Worm (Caenorhabditis elegans) whole organism, L1 larva: ENCODE results near the gene eif-2D.
A peak's percentile ranks its signal among the peaks of the same experiment; 100 is the strongest.

Experiments
- C04F5.9 ChIP-seq: sonication (generic microtip); optimal IDR thresholded peaks from 2 replicates; lab custom pipeline; 2016; ENCODE audit warnings: missing genetic modification characterization, missing compliant biosample characterization
- C34B4.2 ChIP-seq: sonication (generic microtip); optimal IDR thresholded peaks from 2 replicates; lab custom pipeline; 2017; ENCODE audit warnings: mild to moderate bottlenecking, missing genetic modification characterization, missing compliant biosample characterization
- F16B12.6 ChIP-seq: fragments of 150-350 bp; optimal IDR thresholded peaks from 2 replicates; lab custom pipeline; 2014; ENCODE audit warnings: missing biosample characterization, missing genetic modification characterization
- aha-1 ChIP-seq: fragments of 150-350 bp; optimal IDR thresholded peaks from 2 replicates; lab custom pipeline; 2014; ENCODE audit warnings: missing biosample characterization, missing genetic modification characterization
- alr-1 ChIP-seq: fragments of 200-800 bp; sonication (Bioruptor generic); optimal IDR thresholded peaks from 2 replicates; lab custom pipeline; 2018; ENCODE audit warnings: borderline replicate concordance, mild to moderate bottlenecking, missing genetic modification characterization, missing compliant biosample characterization
- aly-2 ChIP-seq: fragments of 150-350 bp; optimal IDR thresholded peaks from 2 replicates; lab custom pipeline; 2014; ENCODE audit warnings: missing biosample characterization, missing genetic modification characterization
- ama-1 ChIP-seq: fragments of 150-350 bp; optimal IDR thresholded peaks from 2 replicates; lab custom pipeline; 2014
- blmp-1 ChIP-seq: fragments of 150-350 bp; optimal IDR thresholded peaks from 2 replicates; lab custom pipeline; 2014; ENCODE audit warnings: missing biosample characterization, missing genetic modification characterization
- ceh-63 ChIP-seq: fragments of 200-800 bp; sonication (Bioruptor generic); optimal IDR thresholded peaks from 2 replicates; lab custom pipeline; 2018; ENCODE audit warnings: mild to moderate bottlenecking, missing genetic modification characterization, missing compliant biosample characterization
- dpl-1 ChIP-seq, 3 experiments: fragments of 150-350 bp in 2 of 3; sonication (generic microtip) in 1 of 3; optimal IDR thresholded peaks; 2 replicates each; lab custom pipeline; 2014 to 2017; ENCODE audit warnings: missing biosample characterization in 3 of 3, missing genetic modification characterization in 3 of 3, missing genetic modification reagents in 3 of 3
- dsc-1 ChIP-seq: sonication (generic microtip); optimal IDR thresholded peaks from 2 replicates; lab custom pipeline; 2016; ENCODE audit warnings: mild to moderate bottlenecking, missing genetic modification characterization, missing compliant biosample characterization
- efl-3 ChIP-seq: fragments of 200-800 bp; sonication (Bioruptor generic); optimal IDR thresholded peaks from 2 replicates; lab custom pipeline; 2018; ENCODE audit warnings: mild to moderate bottlenecking, missing genetic modification characterization, missing compliant biosample characterization
- egl-27 ChIP-seq, 2 experiments: fragments of 150-350 bp in 1 of 2; sonication (generic microtip); optimal IDR thresholded peaks; 3 replicates each; lab custom pipeline; 2017 to 2018; ENCODE audit warnings: missing biosample characterization in 2 of 2, missing genetic modification characterization in 2 of 2, missing genetic modification reagents in 2 of 2
- elt-2 ChIP-seq: sonication (generic microtip); optimal IDR thresholded peaks from 2 replicates; lab custom pipeline; 2016; ENCODE audit warnings: missing genetic modification characterization, mild to moderate bottlenecking, inconsistent platforms, missing compliant biosample characterization, missing genetic modification reagents
- elt-3 ChIP-seq, 6 experiments: fragments of 150-350 bp in 1 of 6; sonication (generic microtip); optimal IDR thresholded peaks; 2 replicates each; lab custom pipeline; 2017 to 2018; ENCODE audit warnings: missing biosample characterization in 6 of 6, missing genetic modification characterization in 6 of 6, inconsistent platforms in 1 of 6
- ets-5 ChIP-seq: fragments of 200-800 bp; sonication (Bioruptor generic); IDR thresholded peaks from 2 replicates; pipeline ENCODE4 v1.3.6; 2022; ENCODE audit warnings: missing genetic modification characterization, missing compliant biosample characterization
- fkh-10 ChIP-seq: sonication (generic microtip); optimal IDR thresholded peaks from 2 replicates; lab custom pipeline; 2017; ENCODE audit warnings: missing biosample characterization, missing genetic modification reagents, missing genetic modification characterization
- fkh-8 ChIP-seq: sonication (generic microtip); optimal IDR thresholded peaks from 2 replicates; lab custom pipeline; 2016; ENCODE audit warnings: mild to moderate bottlenecking, missing genetic modification characterization, missing compliant biosample characterization
- fos-1 ChIP-seq: fragments of 150-350 bp; optimal IDR thresholded peaks from 2 replicates; lab custom pipeline; 2014; ENCODE audit warnings: missing biosample characterization, missing genetic modification characterization
- grh-1 ChIP-seq: fragments of 200-800 bp; sonication (Bioruptor generic); IDR thresholded peaks from 2 replicates; pipeline ENCODE4 v1.3.6; 2022; ENCODE audit warnings: missing genetic modification reagents, missing genetic modification characterization, missing compliant biosample characterization
- hlh-17 ChIP-seq: fragments of 200-800 bp; sonication (Bioruptor generic); optimal IDR thresholded peaks from 2 replicates; lab custom pipeline; 2018; ENCODE audit warnings: missing genetic modification characterization, mild to moderate bottlenecking, missing compliant biosample characterization, moderate library complexity, borderline replicate concordance
- hlh-4 ChIP-seq: sonication (generic microtip); optimal IDR thresholded peaks from 2 replicates; lab custom pipeline; 2016; ENCODE audit warnings: mild to moderate bottlenecking, missing genetic modification characterization, missing compliant biosample characterization
- hpl-2 ChIP-seq: fragments of 150-350 bp; optimal IDR thresholded peaks from 2 replicates; lab custom pipeline; 2014; ENCODE audit warnings: missing biosample characterization, missing genetic modification reagents, missing genetic modification characterization
- irx-1 ChIP-seq: sonication (generic microtip); optimal IDR thresholded peaks from 2 replicates; lab custom pipeline; 2016; ENCODE audit warnings: missing genetic modification characterization, missing compliant biosample characterization
- lin-13 ChIP-seq: fragments of 150-350 bp; optimal IDR thresholded peaks from 2 replicates; lab custom pipeline; 2014; ENCODE audit warnings: missing biosample characterization, missing genetic modification reagents, missing genetic modification characterization
- lin-14 ChIP-seq: fragments of 200-800 bp; sonication (Bioruptor generic); optimal IDR thresholded peaks from 2 replicates; lab custom pipeline; 2018; ENCODE audit warnings: mild to moderate bottlenecking, missing genetic modification characterization, moderate library complexity, missing compliant biosample characterization
- lin-35 ChIP-seq, 2 experiments: fragments of 150-350 bp; optimal IDR thresholded peaks; 2 replicates each; lab custom pipeline; 2014; ENCODE audit warnings: missing biosample characterization in 2 of 2, missing genetic modification characterization in 2 of 2, missing genetic modification reagents in 2 of 2
- lin-39 ChIP-seq: fragments of 150-350 bp; optimal IDR thresholded peaks from 2 replicates; lab custom pipeline; 2014; ENCODE audit warnings: missing biosample characterization, missing genetic modification reagents, missing genetic modification characterization
- lsy-2 ChIP-seq, 2 experiments: fragments of 150-350 bp; optimal IDR thresholded peaks; 2 replicates each; lab custom pipeline; 2014; ENCODE audit warnings: missing biosample characterization in 2 of 2, missing genetic modification characterization in 2 of 2
- mab-9 ChIP-seq: fragments of 200-800 bp; sonication (Bioruptor generic); IDR thresholded peaks from 2 replicates; pipeline ENCODE4 v1.3.6; 2022; ENCODE audit warnings: missing genetic modification reagents, missing genetic modification characterization, missing compliant biosample characterization
- nhr-11 ChIP-seq: fragments of 150-350 bp; optimal IDR thresholded peaks from 2 replicates; lab custom pipeline; 2014; ENCODE audit warnings: missing biosample characterization, missing genetic modification characterization
- nhr-12 ChIP-seq: sonication (generic microtip); optimal IDR thresholded peaks from 2 replicates; lab custom pipeline; 2017; ENCODE audit warnings: missing biosample characterization, missing genetic modification characterization
- nhr-19 ChIP-seq: fragments of 200-800 bp; sonication (Bioruptor generic); conservative IDR thresholded peaks from 2 replicates; pipeline ENCODE4 v1.3.6; 2022; ENCODE audit warnings: missing genetic modification characterization, missing compliant biosample characterization
- nhr-71 ChIP-seq: sonication (generic microtip); optimal IDR thresholded peaks from 2 replicates; lab custom pipeline; 2016; ENCODE audit warnings: mild to moderate bottlenecking, missing genetic modification characterization, moderate library complexity, missing compliant biosample characterization
- nhr-76 ChIP-seq: sonication (generic microtip); optimal IDR thresholded peaks from 2 replicates; lab custom pipeline; 2017; ENCODE audit warnings: missing biosample characterization, missing genetic modification characterization
- nhr-77 ChIP-seq: fragments of 150-350 bp; optimal IDR thresholded peaks from 2 replicates; lab custom pipeline; 2014; ENCODE audit warnings: missing biosample characterization, missing genetic modification characterization
- nhr-84 ChIP-seq: sonication (generic microtip); optimal IDR thresholded peaks from 2 replicates; lab custom pipeline; 2017; ENCODE audit warnings: missing biosample characterization, missing genetic modification characterization
- nhr-90 ChIP-seq: sonication (generic microtip); optimal IDR thresholded peaks from 2 replicates; lab custom pipeline; 2016; ENCODE audit warnings: mild to moderate bottlenecking, missing genetic modification characterization, missing compliant biosample characterization; ENCODE audit not compliant: poor library complexity
- pax-3 ChIP-seq: fragments of 200-800 bp; sonication (Bioruptor generic); optimal IDR thresholded peaks from 2 replicates; lab custom pipeline; 2018; ENCODE audit warnings: mild to moderate bottlenecking, missing genetic modification characterization, moderate library complexity, missing compliant biosample characterization
- pqm-1 ChIP-seq: sonication (generic microtip); optimal IDR thresholded peaks from 3 replicates; lab custom pipeline; 2017; ENCODE audit warnings: missing biosample characterization, missing genetic modification characterization
- rnt-1 ChIP-seq: sonication (generic microtip); optimal IDR thresholded peaks from 2 replicates; lab custom pipeline; 2016; ENCODE audit warnings: mild to moderate bottlenecking, missing genetic modification characterization, moderate library complexity, missing compliant biosample characterization
- skn-1 ChIP-seq: fragments of 150-350 bp; optimal IDR thresholded peaks from 2 replicates; lab custom pipeline; 2014; ENCODE audit warnings: missing biosample characterization, missing genetic modification characterization
- snu-23 ChIP-seq: sonication (generic microtip); optimal IDR thresholded peaks from 2 replicates; lab custom pipeline; 2016; ENCODE audit warnings: missing genetic modification characterization, missing compliant biosample characterization
- sptf-1 ChIP-seq: fragments of 150-350 bp; optimal IDR thresholded peaks from 2 replicates; lab custom pipeline; 2014; ENCODE audit warnings: missing biosample characterization, missing genetic modification characterization
- swsn-7 ChIP-seq: sonication (generic microtip); optimal IDR thresholded peaks from 2 replicates; lab custom pipeline; 2016; ENCODE audit warnings: missing genetic modification characterization, missing compliant biosample characterization
- tbx-2 ChIP-seq: sonication (generic microtip); optimal IDR thresholded peaks from 2 replicates; lab custom pipeline; 2016; ENCODE audit warnings: missing genetic modification characterization, missing compliant biosample characterization
- tlp-1 ChIP-seq: fragments of 150-350 bp; optimal IDR thresholded peaks from 2 replicates; lab custom pipeline; 2014; ENCODE audit warnings: missing biosample characterization, missing genetic modification characterization
- unc-130 ChIP-seq: fragments of 150-350 bp; optimal IDR thresholded peaks from 2 replicates; lab custom pipeline; 2017; ENCODE audit warnings: missing biosample characterization, missing genetic modification characterization, inconsistent platforms
- unc-62 ChIP-seq: fragments of 150-350 bp; optimal IDR thresholded peaks from 2 replicates; lab custom pipeline; 2014; ENCODE audit warnings: missing biosample characterization, missing genetic modification reagents, missing genetic modification characterization
- unc-86 ChIP-seq: sonication (generic microtip); optimal IDR thresholded peaks from 2 replicates; lab custom pipeline; 2016; ENCODE audit warnings: missing genetic modification characterization, missing compliant biosample characterization
- vab-15 ChIP-seq: sonication (generic microtip); optimal IDR thresholded peaks from 2 replicates; lab custom pipeline; 2017; ENCODE audit warnings: missing genotype, mild to moderate bottlenecking, missing genetic modification characterization, missing compliant biosample characterization
- zip-4 ChIP-seq: fragments of 200-800 bp; sonication (Bioruptor generic); optimal IDR thresholded peaks from 2 replicates; lab custom pipeline; 2018; ENCODE audit warnings: mild to moderate bottlenecking, missing genetic modification characterization, moderate library complexity, missing compliant biosample characterization
- ztf-11 ChIP-seq, 2 experiments: sonication (generic microtip); optimal IDR thresholded peaks; 2 replicates each; lab custom pipeline; 2016 to 2017; ENCODE audit warnings: missing genetic modification characterization in 2 of 2, missing biosample characterization in 1 of 2, missing compliant biosample characterization in 1 of 2

Gene eif-2D

DNA sequence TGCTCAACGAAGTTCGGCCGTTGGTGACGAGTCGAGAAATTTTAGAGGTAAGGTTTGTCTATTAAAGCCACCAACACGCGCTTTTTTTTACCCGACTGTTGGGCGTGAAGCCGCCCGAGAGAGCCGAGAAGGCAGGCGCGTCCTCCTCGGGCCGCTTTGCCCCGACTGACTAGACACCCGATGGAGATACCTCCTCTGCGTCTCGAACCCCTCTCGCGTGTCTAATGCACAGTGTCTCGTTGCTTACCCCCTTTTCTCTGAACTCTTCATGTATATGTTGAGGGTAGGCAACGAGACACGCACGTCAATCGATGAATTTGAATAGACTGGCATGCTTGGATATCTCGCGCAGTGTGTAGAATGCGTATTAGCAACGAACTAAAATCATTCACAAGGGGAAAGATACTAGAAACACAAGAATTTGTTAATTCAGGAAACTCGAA, 29.8 kb upstream of the eif-2D start (continued):
- TF ChIP-seq blmp-1 (tag; lab: Kevin White, UChicago), result peak; percentile 47
- peak; percentile 77 to 88 for TF ChIP-seq lsy-2 (tag; optimal IDR thresholded peaks at IDR 0.05; lab: Kevin White, UChicago)
- peak; percentile 66 for TF ChIP-seq aly-2
- peak; percentile 88 for TF ChIP-seq lin-14 (GFP tag; lab: Kevin White, UChicago)
- TF ChIP-seq lin-13 (GFP tag; lab: Kevin White, UChicago), result peak; percentile 73
- peak; percentile 83 for TF ChIP-seq unc-86
- TF ChIP-seq mab-9 (GFP tag; lab: Robert Waterston, UW), result peak; percentile 71
- TF ChIP-seq sptf-1, result no peak
- TF ChIP-seq ama-1 (lab: Kevin White, UChicago), result peak; percentile 99
- peak; percentile 92 for TF ChIP-seq swsn-7 (tag; lab: Kevin White, UChicago)
- peak; percentile 36 for TF ChIP-seq nhr-76
- peak in 1 of 6 experiments; percentile 43 for TF ChIP-seq elt-3 (tag; optimal IDR thresholded peaks at IDR 0.05; lab: Kevin White, UChicago)
- peak; percentile 93 for TF ChIP-seq nhr-71 (tag; lab: Kevin White, UChicago)
- no peak for TF ChIP-seq hpl-2 (GFP tag; lab: Kevin White, UChicago)
- TF ChIP-seq aha-1 (tag; lab: Kevin White, UChicago), result no peak
- TF ChIP-seq grh-1 (GFP tag; lab: Robert Waterston, UW), result peak; percentile 73
- peak; percentile 23 for TF ChIP-seq irx-1 (tag; lab: Kevin White, UChicago)
- peak; percentile 66 for TF ChIP-seq nhr-84 (tag; lab: Kevin White, UChicago)
- TF ChIP-seq fos-1 (tag; lab: Kevin White, UChicago), result peak; percentile 84
- no peak for TF ChIP-seq nhr-12
- TF ChIP-seq lin-35 (GFP tag; optimal IDR thresholded peaks at IDR 0.05; lab: Kevin White, UChicago), result peak; percentile 75 to 77
- peak; percentile 84 for TF ChIP-seq nhr-19 (GFP tag; lab: Robert Waterston, UW)
- TF ChIP-seq unc-62 (GFP tag; lab: Kevin White, UChicago), result no peak
- no peak for TF ChIP-seq vab-15 (tag; lab: Kevin White, UChicago)
- TF ChIP-seq C34B4.2 (tag; lab: Kevin White, UChicago), result no peak
- TF ChIP-seq hlh-17 (GFP tag; lab: Kevin White, UChicago), result no peak
- TF ChIP-seq nhr-90, result peak; percentile 82
- peak; percentile 31 for TF ChIP-seq F16B12.6 (tag; lab: Kevin White, UChicago)
- peak; percentile 88 for TF ChIP-seq snu-23
- no peak for TF ChIP-seq ets-5 (GFP tag; lab: Robert Waterston, UW)
- TF ChIP-seq fkh-10 (GFP tag; lab: Kevin White, UChicago), result peak; percentile 66
- peak; percentile 83 for TF ChIP-seq nhr-77 (tag; lab: Kevin White, UChicago)
- no peak for TF ChIP-seq efl-3 (GFP tag; lab: Kevin White, UChicago)
- no peak for TF ChIP-seq ceh-63 (GFP tag; lab: Kevin White, UChicago)
- TF ChIP-seq tbx-2 (tag; lab: Kevin White, UChicago), result peak; percentile 81
- no peak for TF ChIP-seq alr-1 (tag; lab: Kevin White, UChicago)
- peak; percentile 86 for TF ChIP-seq pax-3 (tag; lab: Kevin White, UChicago)
- peak; percentile 25 for TF ChIP-seq nhr-11
- peak; percentile 80 for TF ChIP-seq elt-2
- TF ChIP-seq fkh-8 (tag; lab: Kevin White, UChicago), result peak; percentile 92
- TF ChIP-seq C04F5.9, result no peak
- peak; percentile 76 for TF ChIP-seq dsc-1 (tag; lab: Kevin White, UChicago)
- TF ChIP-seq rnt-1, result peak; percentile 79
- peak in 1 of 2 experiments; percentile 77 for TF ChIP-seq ztf-11 (tag; optimal IDR thresholded peaks at IDR 0.05; lab: Kevin White, UChicago)
- peak in 1 of 2 experiments; percentile 2 for TF ChIP-seq egl-27 (tag; optimal IDR thresholded peaks at IDR 0.05; lab: Kevin White, UChicago)
- TF ChIP-seq unc-130 (tag; lab: Kevin White, UChicago), result peak; percentile 5
- TF ChIP-seq hlh-4, result no peak
- TF ChIP-seq lin-39 (tag; lab: Kevin White, UChicago), result no peak
- peak; percentile 60 for TF ChIP-seq skn-1 (tag; lab: Kevin White, UChicago)
- no peak for TF ChIP-seq tlp-1 (tag; lab: Kevin White, UChicago)
- TF ChIP-seq dpl-1 (GFP tag; optimal IDR thresholded peaks at IDR 0.05; lab: Kevin White, UChicago), result peak; percentile 34 to 62 (median 48)
- peak; percentile 41 for TF ChIP-seq pqm-1
- TF ChIP-seq zip-4 (GFP tag; lab: Kevin White, UChicago), result peak; percentile 45
